Worm (Caenorhabditis elegans) whole organism, early embryonic: Measurements from ENCODE around the gene F49E11.2.

Experiments
- B0310.2 ChIP-seq: sonication (generic microtip); optimal IDR thresholded peaks from 2 replicates; lab custom pipeline; 2016; ENCODE audit warnings: mild to moderate bottlenecking, missing genetic modification characterization, missing compliant biosample characterization
- F13C5.2 ChIP-seq: sonication (generic microtip); optimal IDR thresholded peaks from 2 replicates; lab custom pipeline; 2017; ENCODE audit warnings: mild to moderate bottlenecking, missing genetic modification characterization, inconsistent platforms, missing compliant biosample characterization
- aly-1 ChIP-seq: sonication (generic microtip); optimal IDR thresholded peaks from 2 replicates; lab custom pipeline; 2016; ENCODE audit warnings: missing genetic modification characterization, missing compliant biosample characterization
- ama-1 ChIP-seq: fragments of 150-350 bp; optimal IDR thresholded peaks from 2 replicates; lab custom pipeline; 2014
- ceh-13 ChIP-seq: fragments of 200-800 bp; sonication (Bioruptor generic); optimal IDR thresholded peaks from 2 replicates; lab custom pipeline; 2018; ENCODE audit warnings: mild to moderate bottlenecking, missing genetic modification characterization, missing compliant biosample characterization
- ceh-36 ChIP-seq: sonication (generic microtip); optimal IDR thresholded peaks from 2 replicates; lab custom pipeline; 2016; ENCODE audit warnings: missing genetic modification characterization, inconsistent platforms, missing compliant biosample characterization
- ets-7 ChIP-seq: sonication (generic microtip); optimal IDR thresholded peaks from 2 replicates; lab custom pipeline; 2016; ENCODE audit warnings: missing genotype, missing genetic modification characterization, missing compliant biosample characterization
- flt-1 ChIP-seq: fragments of 200-800 bp; sonication (Bioruptor generic); IDR thresholded peaks from 2 replicates; pipeline ENCODE4 v1.3.6; 2022; ENCODE audit warnings: missing genetic modification characterization, missing compliant biosample characterization
- hmbx-1 ChIP-seq: sonication (generic microtip); optimal IDR thresholded peaks from 2 replicates; lab custom pipeline; 2016; ENCODE audit warnings: mild to moderate bottlenecking, missing genetic modification characterization, missing compliant biosample characterization
- hmg-4 ChIP-seq: fragments of 200-800 bp; sonication (Bioruptor generic); optimal IDR thresholded peaks from 2 replicates; lab custom pipeline; 2018; ENCODE audit warnings: mild to moderate bottlenecking, missing genetic modification characterization, missing compliant biosample characterization
- hnd-1 ChIP-seq: sonication (generic microtip); optimal IDR thresholded peaks from 2 replicates; lab custom pipeline; 2016; ENCODE audit warnings: missing genetic modification characterization, missing compliant biosample characterization
- pes-1 ChIP-seq: fragments of 200-800 bp; sonication (Bioruptor generic); IDR thresholded peaks from 2 replicates; pipeline ENCODE4 v1.3.6; 2022; ENCODE audit warnings: missing genetic modification reagents, missing genetic modification characterization, missing compliant biosample characterization
- scrt-1 ChIP-seq: fragments of 200-800 bp; sonication (Bioruptor generic); IDR thresholded peaks from 2 replicates; pipeline ENCODE4 v1.3.6; 2022; ENCODE audit warnings: missing genetic modification characterization, missing compliant biosample characterization
- sea-1 ChIP-seq: fragments of 200-800 bp; sonication (Bioruptor generic); conservative IDR thresholded peaks from 2 replicates; pipeline ENCODE4 v1.3.6; 2022; ENCODE audit warnings: missing genetic modification characterization, missing compliant biosample characterization
- tbx-11 ChIP-seq: fragments of 200-800 bp; sonication (Bioruptor generic); IDR thresholded peaks from 2 replicates; pipeline ENCODE4 v1.3.6; 2022; ENCODE audit warnings: missing genetic modification characterization, missing compliant biosample characterization
- tbx-37 ChIP-seq: fragments of 200-800 bp; sonication (Bioruptor generic); conservative IDR thresholded peaks from 2 replicates; pipeline ENCODE4 v1.3.6; 2022; ENCODE audit warnings: missing genetic modification reagents, missing genetic modification characterization, missing compliant biosample characterization
- tra-4 ChIP-seq: sonication (generic microtip); optimal IDR thresholded peaks from 2 replicates; lab custom pipeline; 2017; ENCODE audit warnings: missing genetic modification characterization, missing compliant biosample characterization

The F49E11.2 gene

DNA sequence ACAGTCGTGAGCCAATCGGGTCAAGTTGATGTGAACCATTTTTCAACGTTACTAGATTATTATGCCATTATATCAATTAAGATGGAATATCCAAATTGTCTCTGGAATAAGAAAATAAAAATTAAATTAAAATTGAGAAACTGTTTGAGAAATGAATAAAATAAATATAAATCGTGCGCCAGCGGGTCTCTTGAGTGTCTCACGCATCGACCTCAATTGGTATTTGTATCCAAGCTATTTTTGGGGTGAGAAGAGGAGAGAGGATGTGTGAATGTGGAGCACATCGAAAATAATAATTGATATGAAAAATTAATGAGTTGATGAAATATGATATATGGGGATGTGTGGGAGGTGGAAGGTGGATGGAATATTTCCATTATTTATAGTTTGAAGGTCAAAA lies at the start of gene F49E11.2:
F49E11.2 (minus strand) TSS at position 101 of the 400 bp plus-strand sequence.
- TF ChIP-seq pes-1, result no peak
- no peak for TF ChIP-seq ets-7 (tag; lab: Kevin White, UChicago)
- no peak for TF ChIP-seq ama-1 (lab: Kevin White, UChicago)
- TF ChIP-seq hmbx-1 (tag; lab: Kevin White, UChicago), result no peak
- no peak for TF ChIP-seq ceh-36 (tag; lab: Kevin White, UChicago)
- TF ChIP-seq flt-1 (GFP tag; lab: Robert Waterston, UW), result no peak
- TF ChIP-seq sea-1, result no peak

DNA sequence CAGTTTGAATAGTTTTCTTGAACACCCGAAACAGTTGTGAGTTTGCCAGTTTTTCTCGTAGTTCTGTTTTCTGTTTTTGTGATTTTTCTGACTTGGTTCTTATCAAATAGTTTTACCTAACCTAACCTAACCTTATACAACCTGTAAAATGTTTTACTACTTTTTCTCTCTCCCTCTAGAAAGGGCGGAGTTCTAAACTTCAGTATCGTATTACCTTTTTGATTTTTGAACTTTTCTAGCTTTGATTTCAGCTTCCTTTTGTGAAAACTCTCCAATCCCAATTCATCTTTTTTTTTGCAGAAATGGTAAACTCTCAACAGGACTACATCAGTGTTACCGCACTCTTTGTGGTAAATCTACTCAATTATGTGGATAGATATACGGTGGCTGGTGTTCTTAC lies 47.9 kb upstream of the F49E11.2 start, which contains the start of gene spin-2:
spin-2 (plus strand) TSS at position 301 of the 400 bp plus-strand sequence.
- TF ChIP-seq B0310.2 (tag; lab: Kevin White, UChicago) (no peak), F13C5.2 (tag; lab: Kevin White, UChicago) (no peak), tbx-37 (GFP tag; lab: Robert Waterston, UW) (no peak), ceh-36 (tag; lab: Kevin White, UChicago) (no peak), tbx-11 (GFP tag; lab: Robert Waterston, UW) (no peak), ets-7 (tag; lab: Kevin White, UChicago) (no peak), sea-1 (no peak), flt-1 (GFP tag; lab: Robert Waterston, UW) (no peak), tra-4 (tag; lab: Kevin White, UChicago) (no peak), hnd-1 (tag; lab: Kevin White, UChicago) (no peak), hmbx-1 (tag; lab: Kevin White, UChicago) (no peak), scrt-1 (no peak), ama-1 (lab: Kevin White, UChicago) (no peak), aly-1 (tag; lab: Kevin White, UChicago) (no peak)

DNA sequence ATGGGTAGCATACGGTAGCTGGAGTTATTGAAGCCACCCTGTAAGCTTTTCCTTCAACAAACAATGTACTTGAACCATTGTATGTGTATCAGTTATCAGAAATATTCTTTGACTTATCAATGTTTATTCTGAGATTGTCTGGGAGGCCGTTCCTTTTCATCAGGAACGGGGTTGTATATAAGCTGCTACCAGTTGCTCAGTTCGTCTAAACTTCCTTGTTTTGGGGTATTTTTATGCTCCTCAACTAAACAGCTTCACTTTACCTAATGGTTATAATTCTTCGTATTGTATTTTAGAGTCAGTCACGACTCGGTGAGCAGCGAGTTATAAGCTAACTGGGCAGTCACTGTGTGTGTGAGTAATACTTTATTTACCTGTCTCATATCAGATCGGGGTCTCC lies 46.9 kb upstream of the F49E11.2 start:
- TF ChIP-seq hmbx-1 (tag; lab: Kevin White, UChicago) (no peak), flt-1 (GFP tag; lab: Robert Waterston, UW) (no peak), tbx-11 (GFP tag; lab: Robert Waterston, UW) (no peak), sea-1 (no peak), aly-1 (tag; lab: Kevin White, UChicago) (no peak), tra-4 (tag; lab: Kevin White, UChicago) (no peak), F13C5.2 (tag; lab: Kevin White, UChicago) (no peak), hmg-4 (GFP tag; lab: Kevin White, UChicago) (no peak), scrt-1 (no peak), ceh-36 (tag; lab: Kevin White, UChicago) (no peak), ceh-13 (GFP tag; lab: Kevin White, UChicago) (no peak), ama-1 (lab: Kevin White, UChicago) (no peak), hnd-1 (tag; lab: Kevin White, UChicago) (no peak), ets-7 (tag; lab: Kevin White, UChicago) (no peak), tbx-37 (GFP tag; lab: Robert Waterston, UW) (no peak), pes-1 (no peak), B0310.2 (tag; lab: Kevin White, UChicago) (no peak)

DNA sequence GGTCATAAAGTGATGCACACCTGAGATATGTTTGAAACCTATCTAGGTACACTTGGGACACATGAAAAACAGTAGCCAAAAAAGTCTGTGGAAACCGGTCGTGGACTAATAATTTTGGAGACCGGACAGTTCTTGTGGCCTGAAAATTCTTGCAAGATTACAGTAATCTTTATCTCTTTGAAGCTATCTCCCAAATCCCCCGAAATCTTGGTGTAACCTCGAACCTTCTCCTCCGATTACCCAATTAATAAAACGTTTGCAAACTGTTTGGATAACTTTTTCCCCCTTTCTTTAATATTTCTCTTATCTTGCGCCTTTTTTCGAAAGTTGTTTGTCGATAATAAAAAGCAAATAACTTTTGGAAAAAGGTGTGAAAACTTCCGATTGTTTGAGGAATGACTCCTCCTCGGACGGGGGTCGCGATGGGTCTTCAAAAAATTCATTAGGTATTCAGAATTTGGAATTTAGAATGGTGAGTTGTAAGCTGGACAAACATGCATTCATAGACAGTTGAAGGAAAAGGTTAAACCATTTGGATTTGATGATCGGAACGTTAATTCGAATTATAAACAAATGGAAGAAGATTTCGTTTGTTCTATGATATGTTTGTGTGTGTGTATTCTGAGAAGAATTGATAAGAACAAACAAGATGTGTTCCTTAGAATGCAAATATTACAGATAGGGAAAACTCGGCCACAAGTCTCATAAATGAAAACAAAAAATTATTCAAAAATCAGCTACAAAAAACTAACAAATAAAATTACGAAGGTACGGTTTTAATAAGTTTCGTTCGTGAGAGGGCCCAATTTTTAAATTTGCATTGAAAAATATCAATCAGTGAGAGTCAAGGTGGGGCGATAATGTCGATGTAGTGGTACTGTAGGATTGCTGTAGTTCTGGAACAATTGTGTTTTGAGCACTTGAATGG lies 44.3 kb upstream of the F49E11.2 start:
- TF ChIP-seq tra-4 (tag; lab: Kevin White, UChicago) (no peak), pes-1 (no peak), hnd-1 (tag; lab: Kevin White, UChicago) (no peak)

DNA sequence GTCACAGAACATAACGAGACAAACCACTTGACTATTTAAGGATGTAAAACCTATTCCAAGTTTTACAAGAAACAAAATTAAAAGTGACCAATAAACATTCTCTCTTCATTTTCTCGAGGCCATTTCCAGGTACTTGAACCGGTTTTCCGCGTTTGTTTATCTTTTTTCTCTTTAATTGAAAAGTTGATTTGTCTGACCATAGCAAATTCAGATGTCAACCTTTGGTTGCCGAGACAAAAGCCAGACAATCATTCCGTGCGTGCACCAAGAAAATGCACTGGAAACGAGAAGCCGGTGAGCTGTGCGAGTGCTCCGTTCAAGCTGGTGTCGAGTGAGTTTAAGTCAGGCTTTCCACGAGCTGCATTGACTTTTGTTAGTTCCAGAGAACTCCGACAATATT lies 43.3 kb upstream of the F49E11.2 start:
- TF ChIP-seq scrt-1 (no peak), hnd-1 (tag; lab: Kevin White, UChicago) (no peak), tra-4 (tag; lab: Kevin White, UChicago) (no peak), B0310.2 (tag; lab: Kevin White, UChicago) (no peak), ets-7 (tag; lab: Kevin White, UChicago) (no peak), hmg-4 (GFP tag; lab: Kevin White, UChicago) (no peak), flt-1 (GFP tag; lab: Robert Waterston, UW) (no peak), F13C5.2 (tag; lab: Kevin White, UChicago) (no peak), aly-1 (tag; lab: Kevin White, UChicago) (no peak), ceh-13 (GFP tag; lab: Kevin White, UChicago) (no peak), ama-1 (lab: Kevin White, UChicago) (no peak), ceh-36 (tag; lab: Kevin White, UChicago) (no peak), hmbx-1 (tag; lab: Kevin White, UChicago) (no peak), tbx-37 (GFP tag; lab: Robert Waterston, UW) (no peak), tbx-11 (GFP tag; lab: Robert Waterston, UW) (no peak), pes-1 (no peak)

DNA sequence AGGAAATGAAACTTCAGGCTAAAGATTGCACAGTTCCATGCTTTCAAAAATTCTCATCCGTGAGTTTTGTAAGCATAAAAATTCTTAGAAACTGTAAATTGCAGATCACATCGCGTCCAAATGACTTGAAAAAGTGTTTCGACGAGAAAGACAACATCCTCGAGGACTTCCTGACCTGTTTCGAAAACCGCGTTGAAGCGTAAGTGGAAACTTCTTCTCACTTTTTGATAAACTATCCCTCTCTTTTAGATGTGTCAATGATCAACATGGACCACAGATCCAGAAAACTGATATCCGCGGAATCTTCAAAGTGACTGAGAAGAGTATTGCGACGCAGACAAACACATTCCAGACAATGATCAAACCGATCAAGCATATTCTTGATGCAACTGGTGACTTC lies 42.1 kb upstream of the F49E11.2 start:
- TF ChIP-seq hmbx-1 (tag; lab: Kevin White, UChicago) (no peak), ceh-36 (tag; lab: Kevin White, UChicago) (no peak), sea-1 (no peak), aly-1 (tag; lab: Kevin White, UChicago) (no peak), pes-1 (no peak), tbx-37 (GFP tag; lab: Robert Waterston, UW) (no peak), hmg-4 (GFP tag; lab: Kevin White, UChicago) (no peak), flt-1 (GFP tag; lab: Robert Waterston, UW) (no peak), scrt-1 (no peak), F13C5.2 (tag; lab: Kevin White, UChicago) (no peak), B0310.2 (tag; lab: Kevin White, UChicago) (no peak), tra-4 (tag; lab: Kevin White, UChicago) (no peak)
